Worm (Caenorhabditis elegans) whole organism, midembryonic: Measurements from ENCODE around the gene cnnm-1.

Experiments
- T22C8.4 ChIP-seq: fragments of 200-800 bp; sonication (Bioruptor generic); IDR thresholded peaks from 2 replicates; pipeline ENCODE4 v1.3.6; 2022; ENCODE audit warnings: missing genetic modification characterization, missing compliant biosample characterization
- cog-1 ChIP-seq: sonication (generic microtip); optimal IDR thresholded peaks from 2 replicates; lab custom pipeline; 2016; ENCODE audit warnings: missing genetic modification characterization, missing compliant biosample characterization
- flt-1 ChIP-seq: fragments of 200-800 bp; sonication (Bioruptor generic); IDR thresholded peaks from 2 replicates; pipeline ENCODE4 v1.3.6; 2022; ENCODE audit warnings: missing genetic modification characterization, missing compliant biosample characterization
- klf-2 ChIP-seq: fragments of 200-800 bp; sonication (Bioruptor generic); conservative IDR thresholded peaks from 2 replicates; pipeline ENCODE4 v1.3.6; 2022; ENCODE audit warnings: missing genetic modification reagents, missing genetic modification characterization, missing compliant biosample characterization
- med-1 ChIP-seq: sonication (generic microtip); optimal IDR thresholded peaks from 2 replicates; lab custom pipeline; 2017; ENCODE audit warnings: missing genetic modification characterization, mild to moderate bottlenecking, missing compliant biosample characterization, antibody characterized with exemption, missing genetic modification reagents; ENCODE audit not compliant: insufficient read depth
- ref-1 ChIP-seq: fragments of 200-800 bp; sonication (Bioruptor generic); conservative IDR thresholded peaks from 2 replicates; pipeline ENCODE4 v1.3.6; 2022; ENCODE audit warnings: missing genetic modification reagents, missing genetic modification characterization, missing compliant biosample characterization
- tab-1 ChIP-seq: fragments of 200-800 bp; sonication (Bioruptor generic); IDR thresholded peaks from 2 replicates; pipeline ENCODE4 v1.3.6; 2022; ENCODE audit warnings: missing genetic modification characterization, missing compliant biosample characterization
- ztf-23 ChIP-seq: fragments of 200-800 bp; sonication (Bioruptor generic); IDR thresholded peaks from 2 replicates; pipeline ENCODE4 v1.3.6; 2022; ENCODE audit warnings: missing genetic modification reagents, missing genetic modification characterization, missing compliant biosample characterization
- ztf-29 ChIP-seq: fragments of 200-800 bp; sonication (Bioruptor generic); IDR thresholded peaks from 2 replicates; pipeline ENCODE4 v1.3.6; 2022; ENCODE audit warnings: missing genetic modification reagents, missing genetic modification characterization, missing compliant biosample characterization

cnnm-1 gene

DNA sequence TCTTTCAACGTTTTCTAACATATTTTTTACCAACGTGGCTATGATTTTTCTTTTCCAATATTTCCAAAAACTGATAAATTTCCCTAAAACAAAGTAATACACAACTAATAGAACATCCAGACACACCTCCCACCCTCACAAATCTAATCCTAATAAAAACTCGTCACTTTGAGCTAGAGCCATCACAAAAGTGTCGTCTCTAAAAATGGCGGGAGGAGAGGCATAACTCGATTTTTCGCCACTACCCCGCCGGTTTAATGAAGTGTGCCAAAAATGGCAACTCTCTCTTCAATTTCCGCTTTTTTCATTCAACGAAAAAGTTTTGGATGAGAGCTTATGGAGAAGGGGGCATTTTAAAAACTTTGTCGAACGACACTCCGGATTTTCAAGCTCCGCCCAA is 26.3 kb upstream of the cnnm-1 start:
- TF ChIP-seq ztf-23: no peak
- TF ChIP-seq flt-1: no peak
- TF ChIP-seq med-1 (GFP tag; lab: Kevin White, UChicago): no peak
- no peak for TF ChIP-seq klf-2
- TF ChIP-seq tab-1 (GFP tag; lab: Robert Waterston, UW): no peak
- no peak for TF ChIP-seq ref-1
- no peak for TF ChIP-seq T22C8.4 (GFP tag; lab: Robert Waterston, UW)
- TF ChIP-seq ztf-29 (GFP tag; lab: Robert Waterston, UW): no peak
- TF ChIP-seq cog-1 (tag; lab: Kevin White, UChicago): no peak

DNA sequence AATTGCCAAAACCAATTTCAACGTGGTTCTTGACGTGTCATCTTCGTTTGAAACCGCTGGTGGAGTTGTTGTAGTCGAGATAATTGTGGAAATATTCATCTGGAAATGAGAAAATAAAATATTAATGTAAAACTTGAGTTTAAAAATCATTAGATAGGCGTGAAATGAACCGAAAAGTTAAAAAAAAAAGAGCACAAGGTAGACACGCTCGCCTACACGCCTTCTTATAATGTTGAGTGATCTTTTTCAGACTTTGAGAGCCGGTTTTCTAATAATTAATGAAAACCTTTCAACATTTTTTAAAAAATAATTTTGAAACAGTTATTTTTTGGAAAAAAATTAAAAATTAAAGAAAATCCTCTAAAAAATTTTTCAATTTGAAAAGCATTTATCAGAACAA is 24.3 kb upstream of the cnnm-1 start, which contains the start of gene npr-32:
Gene npr-32 (minus strand): TSS at position 101 of the 400 bp plus-strand sequence.
- no peak for TF ChIP-seq ztf-29 (GFP tag; lab: Robert Waterston, UW)
- no peak for TF ChIP-seq T22C8.4 (GFP tag; lab: Robert Waterston, UW)
- no peak for TF ChIP-seq med-1 (GFP tag; lab: Kevin White, UChicago)
- TF ChIP-seq tab-1 (GFP tag; lab: Robert Waterston, UW): no peak
- TF ChIP-seq cog-1 (tag; lab: Kevin White, UChicago): no peak

DNA sequence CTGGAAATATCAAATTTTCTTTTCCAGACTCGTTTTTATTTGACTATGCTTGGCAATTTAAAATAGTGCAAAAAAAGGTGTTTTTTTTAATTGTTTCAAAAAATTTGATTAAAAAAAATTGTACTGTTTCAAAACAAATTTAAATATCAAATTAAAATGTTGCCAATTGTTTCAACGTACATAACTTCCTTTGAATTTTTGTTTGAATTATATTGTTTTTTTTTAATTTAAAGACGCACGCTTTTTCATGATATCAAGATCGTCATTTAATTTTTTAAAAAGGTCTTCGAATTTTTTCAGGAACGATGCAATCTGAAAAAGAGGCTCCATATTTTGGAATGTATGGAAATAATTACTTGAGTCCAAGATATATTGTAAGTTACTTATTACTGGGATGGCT is 16.8 kb upstream of the cnnm-1 start, which contains the start of gene Y116A8B.4:
Gene Y116A8B.4 (plus strand): TSS at position 301 of the 400 bp plus-strand sequence.
- TF ChIP-seq med-1 (GFP tag; lab: Kevin White, UChicago) (no peak), flt-1 (no peak), tab-1 (GFP tag; lab: Robert Waterston, UW) (no peak), ref-1 (no peak), ztf-29 (GFP tag; lab: Robert Waterston, UW) (no peak), ztf-23 (no peak), klf-2 (no peak), T22C8.4 (GFP tag; lab: Robert Waterston, UW) (no peak), cog-1 (tag; lab: Kevin White, UChicago) (no peak)

DNA sequence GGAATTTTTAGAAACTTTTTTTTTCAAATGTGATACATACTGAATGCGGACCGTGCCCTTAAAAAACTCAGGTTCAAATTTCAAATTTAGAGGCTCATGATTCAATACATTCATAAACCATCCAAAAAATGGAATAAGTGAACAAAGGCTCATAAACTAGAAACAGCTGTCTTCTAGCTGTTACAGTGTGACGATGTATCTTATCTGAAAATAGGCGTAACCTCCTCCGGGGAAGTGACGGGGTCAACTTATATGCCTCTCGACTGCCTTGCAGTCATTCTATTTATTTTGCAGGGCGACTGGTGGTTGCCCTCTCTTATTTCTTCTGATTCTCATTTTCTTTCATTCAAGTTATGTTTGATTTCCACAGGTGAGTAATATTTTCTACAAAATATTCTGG is 9.4 kb upstream of the cnnm-1 start, which contains the start of gene Y116A8B.1:
Gene Y116A8B.1 (plus strand): TSS at position 301 of the 400 bp plus-strand sequence.
- TF ChIP-seq flt-1 (no peak), tab-1 (GFP tag; lab: Robert Waterston, UW) (no peak), med-1 (GFP tag; lab: Kevin White, UChicago) (no peak), cog-1 (tag; lab: Kevin White, UChicago) (no peak), T22C8.4 (GFP tag; lab: Robert Waterston, UW) (no peak), ref-1 (no peak), ztf-23 (no peak), ztf-29 (GFP tag; lab: Robert Waterston, UW) (no peak), klf-2 (no peak)

DNA sequence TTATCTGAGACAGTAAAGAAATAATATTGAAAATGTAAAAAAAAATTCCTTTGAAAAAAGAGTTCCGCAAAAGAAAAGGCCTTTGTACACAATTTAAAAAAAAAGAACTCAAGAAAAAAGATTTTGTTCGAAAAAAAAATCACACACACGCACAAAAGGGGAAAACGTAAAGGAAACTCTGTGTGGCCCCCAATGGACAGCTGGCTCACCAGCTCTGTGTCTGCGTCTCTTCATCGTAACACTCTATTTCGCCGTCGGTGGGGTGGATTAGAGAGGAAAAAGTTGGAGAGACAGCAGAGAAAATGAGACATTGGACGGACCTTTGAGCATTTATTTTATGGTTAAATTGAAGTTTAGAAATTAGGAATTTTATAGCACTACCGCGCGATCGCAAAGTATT is 8.4 kb upstream of the cnnm-1 start:
- TF ChIP-seq ztf-23: no peak
- no peak for TF ChIP-seq T22C8.4 (GFP tag; lab: Robert Waterston, UW)
- no peak for TF ChIP-seq ztf-29 (GFP tag; lab: Robert Waterston, UW)
- no peak for TF ChIP-seq tab-1 (GFP tag; lab: Robert Waterston, UW)
- no peak for TF ChIP-seq klf-2
- no peak for TF ChIP-seq flt-1
- TF ChIP-seq cog-1 (tag; lab: Kevin White, UChicago): no peak
- no peak for TF ChIP-seq ref-1
- no peak for TF ChIP-seq med-1 (GFP tag; lab: Kevin White, UChicago)

DNA sequence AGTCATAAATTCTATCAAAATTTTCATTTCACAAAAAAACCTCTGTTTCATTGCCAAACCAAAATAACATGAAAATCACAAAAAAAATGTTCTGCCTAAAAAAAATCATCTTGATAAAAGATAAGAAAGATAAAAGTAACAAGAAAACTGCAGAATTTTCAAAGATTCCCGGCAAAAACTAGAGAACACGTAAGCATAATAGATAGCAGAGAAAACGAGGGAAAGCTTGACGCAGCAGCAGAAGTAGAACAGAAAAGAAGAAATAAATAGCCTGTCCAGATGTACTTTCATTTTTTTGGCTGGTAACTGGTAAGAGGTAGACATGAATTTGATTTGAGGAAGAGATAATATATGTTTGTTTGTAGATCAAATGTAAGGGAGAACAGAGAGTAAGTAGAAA is 4.1 kb upstream of the cnnm-1 start:
- TF ChIP-seq klf-2 (no peak), flt-1 (no peak), med-1 (GFP tag; lab: Kevin White, UChicago) (no peak), T22C8.4 (GFP tag; lab: Robert Waterston, UW) (no peak), cog-1 (tag; lab: Kevin White, UChicago) (no peak), ref-1 (no peak)

DNA sequence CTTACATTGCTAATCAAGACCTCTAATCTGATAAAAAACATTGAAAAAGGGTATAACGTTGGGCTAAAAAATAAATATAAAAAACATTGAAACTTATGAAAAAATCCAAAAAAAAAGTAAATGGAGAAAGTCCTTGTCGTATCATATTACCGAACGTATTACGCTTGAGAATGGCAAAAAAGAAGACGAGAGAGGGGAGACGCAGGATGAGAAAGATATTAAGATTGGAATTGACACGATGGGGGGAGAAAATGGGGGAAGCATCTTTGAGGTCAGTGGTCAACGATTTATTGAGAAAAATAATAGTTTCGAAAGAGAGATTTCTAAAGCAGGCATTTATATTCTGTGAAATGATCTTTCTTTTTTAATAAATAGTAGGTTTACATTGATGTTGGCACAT is 2.7 kb upstream of the cnnm-1 start:
- TF ChIP-seq ztf-29 (GFP tag; lab: Robert Waterston, UW) (no peak), ref-1 (no peak), med-1 (GFP tag; lab: Kevin White, UChicago) (no peak), flt-1 (no peak), klf-2 (no peak), T22C8.4 (GFP tag; lab: Robert Waterston, UW) (no peak), ztf-23 (no peak), tab-1 (GFP tag; lab: Robert Waterston, UW) (no peak), cog-1 (tag; lab: Kevin White, UChicago) (no peak)

DNA sequence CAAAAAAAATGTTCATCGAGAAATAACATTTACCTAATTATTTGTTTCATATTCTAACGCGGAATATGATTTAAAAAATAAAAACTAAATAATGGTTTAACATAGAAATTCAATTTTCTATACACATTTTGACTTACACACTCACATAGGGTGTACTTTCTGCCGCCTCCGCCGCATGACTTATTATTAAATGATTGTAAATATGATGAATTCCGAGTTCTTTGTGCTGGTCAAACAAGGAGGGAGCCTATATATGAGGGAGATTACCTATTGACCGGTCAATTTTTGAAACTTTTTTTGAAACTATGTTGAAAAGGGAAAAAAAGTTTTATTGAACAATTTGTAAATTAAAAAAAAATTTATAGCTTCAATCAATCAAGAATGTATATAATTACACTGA is 1.2 kb upstream of the cnnm-1 start:
- no peak for TF ChIP-seq T22C8.4 (GFP tag; lab: Robert Waterston, UW)
- no peak for TF ChIP-seq tab-1 (GFP tag; lab: Robert Waterston, UW)
- TF ChIP-seq med-1 (GFP tag; lab: Kevin White, UChicago): no peak
- no peak for TF ChIP-seq cog-1 (tag; lab: Kevin White, UChicago)
- no peak for TF ChIP-seq flt-1
- TF ChIP-seq klf-2: no peak

DNA sequence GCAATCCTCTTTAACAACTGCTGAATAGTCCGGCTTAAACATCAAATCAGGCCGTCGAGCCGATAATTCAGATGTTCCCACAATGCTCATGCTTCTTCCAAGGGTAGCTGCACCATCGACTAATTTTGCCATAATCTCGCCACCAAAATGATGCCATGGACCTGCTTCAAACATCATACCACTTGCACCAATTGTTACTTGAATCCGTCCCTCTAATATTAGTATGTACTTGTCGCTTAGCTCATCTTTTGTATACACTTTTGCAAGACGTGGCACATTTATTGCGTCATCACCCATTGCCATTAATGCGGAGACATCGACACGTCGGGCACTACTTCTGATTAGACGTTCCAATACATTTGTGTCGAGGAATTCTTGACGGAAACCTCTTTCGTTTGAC is 6.9 kb downstream of the cnnm-1 start:
- TF ChIP-seq T22C8.4 (GFP tag; lab: Robert Waterston, UW) (no peak), klf-2 (no peak), tab-1 (GFP tag; lab: Robert Waterston, UW) (no peak), flt-1 (no peak), ref-1 (no peak), ztf-29 (GFP tag; lab: Robert Waterston, UW) (no peak), ztf-23 (no peak), cog-1 (tag; lab: Kevin White, UChicago) (no peak), med-1 (GFP tag; lab: Kevin White, UChicago) (no peak)

DNA sequence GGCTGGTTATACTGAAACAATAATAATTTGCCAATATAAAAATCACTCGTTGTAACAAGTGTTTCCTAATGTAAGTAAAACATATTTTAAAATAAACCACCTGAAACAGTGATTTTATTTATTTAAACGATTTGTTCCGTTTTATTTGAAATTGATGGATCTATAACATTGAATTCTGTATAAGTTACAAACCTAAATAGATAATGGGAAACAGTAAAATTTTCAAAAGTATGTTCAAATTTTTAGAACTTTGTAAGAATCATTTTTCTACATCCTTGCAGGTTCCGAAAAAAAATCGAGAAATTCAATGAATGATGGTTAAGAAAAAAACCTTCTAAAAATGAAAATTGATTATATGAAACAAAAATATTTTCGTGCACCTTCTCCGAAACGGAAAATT is 13.2 kb downstream of the cnnm-1 start:
- TF ChIP-seq ref-1: no peak
- TF ChIP-seq T22C8.4 (GFP tag; lab: Robert Waterston, UW): no peak
- TF ChIP-seq med-1 (GFP tag; lab: Kevin White, UChicago): no peak
- no peak for TF ChIP-seq flt-1
- no peak for TF ChIP-seq klf-2
- TF ChIP-seq cog-1 (tag; lab: Kevin White, UChicago): no peak
- no peak for TF ChIP-seq tab-1 (GFP tag; lab: Robert Waterston, UW)
- TF ChIP-seq ztf-23: no peak
